Fruit fly (Drosophila melanogaster) whole organism, embryonic: ENCODE data around the gene CG33181.

Source experiments
- Atf3 ChIP-seq: fragments of 200-800 bp; sonication (Bioruptor generic); optimal IDR thresholded peaks from 3 replicates; lab custom pipeline; 2016; ENCODE audit warnings: missing biosample characterization, missing genetic modification characterization
- Bgb ChIP-seq: fragments of 200-800 bp; sonication (Bioruptor generic); IDR thresholded peaks from 2 replicates; pipeline ENCODE4 v1.3.6; 2022; ENCODE audit warnings: missing biosample characterization, missing genetic modification characterization; ENCODE audit not compliant: partially characterized antibody
- BtbVII ChIP-seq: fragments of 200-800 bp; sonication (Bioruptor generic); optimal IDR thresholded peaks from 3 replicates; lab custom pipeline; 2017; ENCODE audit warnings: missing biosample characterization, mild to moderate bottlenecking, missing genetic modification characterization
- CG11093 ChIP-seq: fragments of 200-800 bp; sonication (Bioruptor generic); IDR thresholded peaks from 3 replicates; pipeline ENCODE4 v1.3.6; 2022; ENCODE audit warnings: missing biosample characterization, missing genetic modification characterization
- CG11504 ChIP-seq: fragments of 200-800 bp; sonication (Bioruptor generic); optimal IDR thresholded peaks from 3 replicates; lab custom pipeline; 2019; ENCODE audit warnings: missing biosample characterization, mild to moderate bottlenecking, missing genetic modification characterization, moderate library complexity
- CG12071 ChIP-seq: fragments of 200-800 bp; sonication (Bioruptor generic); optimal IDR thresholded peaks from 3 replicates; lab custom pipeline; 2018; ENCODE audit warnings: missing biosample characterization, mild to moderate bottlenecking, missing genetic modification characterization
- CG1233 ChIP-seq: fragments of 200-800 bp; sonication (Bioruptor generic); optimal IDR thresholded peaks from 4 replicates; lab custom pipeline; 2018; ENCODE audit warnings: missing biosample characterization, mild to moderate bottlenecking, missing genetic modification characterization
- CG13424 ChIP-seq: fragments of 200-800 bp; sonication (Bioruptor generic); optimal IDR thresholded peaks from 2 replicates; lab custom pipeline; 2019; ENCODE audit warnings: missing biosample characterization, mild to moderate bottlenecking, missing genetic modification characterization, moderate library complexity
- CG13775 ChIP-seq: fragments of 200-800 bp; sonication (Bioruptor generic); optimal IDR thresholded peaks from 3 replicates; lab custom pipeline; 2017; ENCODE audit warnings: missing biosample characterization, mild to moderate bottlenecking, missing genetic modification characterization
- CG17328 ChIP-seq: fragments of 200-800 bp; sonication (Bioruptor generic); IDR thresholded peaks from 2 replicates; pipeline ENCODE4 v1.3.6; 2022; ENCODE audit warnings: missing biosample characterization, missing genetic modification characterization
- CG17359 ChIP-seq: fragments of 200-800 bp; sonication (Bioruptor generic); optimal IDR thresholded peaks from 3 replicates; lab custom pipeline; 2018; ENCODE audit warnings: missing biosample characterization, mild to moderate bottlenecking, missing genetic modification characterization, moderate library complexity
- CG17568 ChIP-seq: fragments of 200-800 bp; sonication (Bioruptor generic); optimal IDR thresholded peaks from 2 replicates; lab custom pipeline; 2018; ENCODE audit warnings: missing biosample characterization, mild to moderate bottlenecking, missing genetic modification characterization, moderate library complexity
- CG18011 ChIP-seq: fragments of 200-800 bp; sonication (Bioruptor generic); optimal IDR thresholded peaks from 2 replicates; lab custom pipeline; 2017; ENCODE audit warnings: missing biosample characterization, missing genetic modification characterization, mild to moderate bottlenecking, moderate library complexity, missing genotype
- CG31365 ChIP-seq: fragments of 200-800 bp; sonication (Bioruptor generic); optimal IDR thresholded peaks from 2 replicates; lab custom pipeline; 2018; ENCODE audit warnings: missing biosample characterization, mild to moderate bottlenecking, missing genetic modification characterization
- CG3838 ChIP-seq: fragments of 200-800 bp; sonication (Bioruptor generic); optimal IDR thresholded peaks from 3 replicates; lab custom pipeline; 2016; ENCODE audit warnings: missing biosample characterization, missing genetic modification characterization
- CG4424 ChIP-seq: fragments of 200-800 bp; sonication (Bioruptor generic); optimal IDR thresholded peaks from 3 replicates; lab custom pipeline; 2016; ENCODE audit warnings: missing biosample characterization, missing genetic modification characterization
- Dad ChIP-seq: fragments of 200-800 bp; sonication (Bioruptor generic); optimal IDR thresholded peaks from 3 replicates; lab custom pipeline; 2016; ENCODE audit warnings: missing biosample characterization, missing genetic modification characterization
- Fer1 ChIP-seq: fragments of 200-800 bp; sonication (Bioruptor generic); optimal IDR thresholded peaks from 2 replicates; lab custom pipeline; 2017; ENCODE audit warnings: missing biosample characterization, mild to moderate bottlenecking, missing genetic modification characterization
- HLH4C ChIP-seq: fragments of 200-800 bp; sonication (Bioruptor generic); IDR thresholded peaks from 3 replicates; pipeline ENCODE4 v1.3.6; 2022; ENCODE audit warnings: missing biosample characterization, missing genetic modification characterization; ENCODE audit not compliant: partially characterized antibody
- HLH54F ChIP-seq: fragments of 200-800 bp; sonication (Bioruptor generic); optimal IDR thresholded peaks from 3 replicates; lab custom pipeline; 2016; ENCODE audit warnings: missing biosample characterization, missing genetic modification characterization
- Hr51 ChIP-seq, 2 experiments: fragments of 200-800 bp; sonication (Bioruptor generic); optimal IDR thresholded peaks; 2 replicates in 1 of 2; 3 replicates in 1 of 2; lab custom pipeline; 2016 to 2018; ENCODE audit warnings: missing biosample characterization in 2 of 2, missing genetic modification characterization in 2 of 2, mild to moderate bottlenecking in 1 of 2, moderate library complexity in 1 of 2
- Lim3 ChIP-seq: fragments of 200-800 bp; sonication (Bioruptor generic); IDR thresholded peaks from 2 replicates; pipeline ENCODE4 v1.3.6; 2022; ENCODE audit warnings: missing biosample characterization, missing genetic modification characterization
- MBD-R2 ChIP-seq: fragments of 200-800 bp; sonication (Bioruptor generic); IDR thresholded peaks from 2 replicates; pipeline ENCODE4 v1.3.6; 2022; ENCODE audit warnings: missing biosample characterization, missing genetic modification characterization
- Mad ChIP-seq: fragments of 200-800 bp; sonication (Bioruptor generic); optimal IDR thresholded peaks from 2 replicates; lab custom pipeline; 2016; ENCODE audit warnings: missing biosample characterization, missing genetic modification characterization
- Max ChIP-seq: fragments of 200-800 bp; sonication (Bioruptor generic); optimal IDR thresholded peaks from 2 replicates; lab custom pipeline; 2016; ENCODE audit warnings: missing biosample characterization, mild to moderate bottlenecking, missing genetic modification characterization
- Nf-YC ChIP-seq: fragments of 200-800 bp; optimal IDR thresholded peaks from 3 replicates; lab custom pipeline; 2019; ENCODE audit warnings: missing biosample characterization, mild to moderate bottlenecking, missing genetic modification characterization, moderate library complexity
- NfI ChIP-seq: fragments of 200-800 bp; sonication (Bioruptor generic); optimal IDR thresholded peaks from 3 replicates; lab custom pipeline; 2018; ENCODE audit warnings: missing biosample characterization, mild to moderate bottlenecking, missing genetic modification characterization, moderate library complexity
- Sry-β ChIP-seq: fragments of 200-800 bp; sonication (Bioruptor generic); optimal IDR thresholded peaks from 2 replicates; lab custom pipeline; 2018; ENCODE audit warnings: missing biosample characterization, mild to moderate bottlenecking, missing genetic modification characterization, moderate library complexity
- Usf ChIP-seq: fragments of 200-800 bp; sonication (Bioruptor generic); optimal IDR thresholded peaks from 2 replicates; lab custom pipeline; 2017; ENCODE audit warnings: missing genotype, missing biosample characterization, missing genetic modification characterization
- Xbp1 ChIP-seq: fragments of 200-800 bp; sonication (Bioruptor generic); optimal IDR thresholded peaks from 3 replicates; lab custom pipeline; 2016; ENCODE audit warnings: missing biosample characterization, mild to moderate bottlenecking, missing genetic modification characterization
- bowl ChIP-seq: fragments of 200-800 bp; sonication (Bioruptor generic); IDR thresholded peaks from 2 replicates; pipeline ENCODE4 v1.3.6; 2022; ENCODE audit warnings: missing biosample characterization, missing genetic modification characterization
- chm ChIP-seq: fragments of 200-800 bp; sonication (Bioruptor generic); IDR thresholded peaks from 2 replicates; pipeline ENCODE4 v1.3.6; 2022; ENCODE audit warnings: missing biosample characterization, missing genetic modification characterization
- crc ChIP-seq: fragments of 200-800 bp; sonication (Bioruptor generic); optimal IDR thresholded peaks from 2 replicates; lab custom pipeline; 2016; ENCODE audit warnings: missing biosample characterization, missing genetic modification characterization
- dmrt99B ChIP-seq: fragments of 200-800 bp; sonication (Bioruptor generic); optimal IDR thresholded peaks from 2 replicates; lab custom pipeline; 2018; ENCODE audit warnings: missing biosample characterization, mild to moderate bottlenecking, missing genetic modification characterization, moderate library complexity
- emc ChIP-seq: fragments of 200-800 bp; sonication (Bioruptor generic); optimal IDR thresholded peaks from 2 replicates; lab custom pipeline; 2016; ENCODE audit warnings: missing biosample characterization, missing genetic modification characterization
- ems ChIP-seq: fragments of 200-800 bp; sonication (Bioruptor generic); optimal IDR thresholded peaks from 3 replicates; lab custom pipeline; 2016; ENCODE audit warnings: missing biosample characterization, missing genetic modification characterization
- eyg ChIP-seq: fragments of 200-800 bp; sonication (Bioruptor generic); optimal IDR thresholded peaks from 3 replicates; lab custom pipeline; 2016; ENCODE audit warnings: missing biosample characterization, missing genetic modification characterization
- gfzf ChIP-seq: fragments of 200-800 bp; sonication (Bioruptor generic); optimal IDR thresholded peaks from 2 replicates; lab custom pipeline; 2016; ENCODE audit warnings: missing biosample characterization, mild to moderate bottlenecking, missing genetic modification characterization, moderate library complexity
- luna ChIP-seq: fragments of 200-800 bp; sonication (Bioruptor generic); optimal IDR thresholded peaks from 2 replicates; lab custom pipeline; 2016; ENCODE audit warnings: missing biosample characterization, missing genetic modification characterization
- onecut ChIP-seq: fragments of 200-800 bp; sonication (Bioruptor generic); IDR thresholded peaks from 2 replicates; pipeline ENCODE4 v1.3.6; 2022; ENCODE audit warnings: missing biosample characterization, missing genetic modification characterization
- pb ChIP-seq: fragments of 200-800 bp; sonication (Bioruptor generic); optimal IDR thresholded peaks from 3 replicates; lab custom pipeline; 2016; ENCODE audit warnings: missing biosample characterization, missing genetic modification characterization
- rib ChIP-seq: fragments of 200-800 bp; sonication (Bioruptor generic); IDR thresholded peaks from 2 replicates; pipeline ENCODE4 v1.3.6; 2022; ENCODE audit warnings: missing biosample characterization, missing genetic modification characterization
- salm ChIP-seq: fragments of 200-800 bp; sonication (Bioruptor generic); optimal IDR thresholded peaks from 2 replicates; lab custom pipeline; 2018; ENCODE audit warnings: missing biosample characterization, mild to moderate bottlenecking, missing genetic modification characterization
- seq ChIP-seq: fragments of 200-800 bp; sonication (Bioruptor generic); IDR thresholded peaks from 2 replicates; pipeline ENCODE4 v1.3.6; 2022; ENCODE audit warnings: missing biosample characterization, missing genetic modification characterization
- shn ChIP-seq: fragments of 200-800 bp; sonication (Bioruptor generic); optimal IDR thresholded peaks from 3 replicates; lab custom pipeline; 2016; ENCODE audit warnings: missing biosample characterization, missing genetic modification characterization
- tio ChIP-seq: fragments of 200-800 bp; sonication (Bioruptor generic); optimal IDR thresholded peaks from 2 replicates; lab custom pipeline; 2017; ENCODE audit warnings: missing biosample characterization, missing genetic modification characterization, inconsistent platforms
- tna ChIP-seq: fragments of 200-800 bp; sonication (Bioruptor generic); IDR thresholded peaks from 2 replicates; pipeline ENCODE4 v1.3.6; 2022; ENCODE audit warnings: missing biosample characterization, missing genetic modification characterization; ENCODE audit not compliant: partially characterized antibody
- vnd ChIP-seq: fragments of 200-800 bp; sonication (Bioruptor generic); IDR thresholded peaks from 3 replicates; pipeline ENCODE4 v1.3.6; 2022; ENCODE audit warnings: missing biosample characterization, missing genetic modification characterization; ENCODE audit not compliant: partially characterized antibody

The CG33181 gene

dm6 chrX:8517121-8518024 lies 28.2 kb downstream of the CG33181 start, which contains the start of gene Nrg (continued):
- no peak for TF ChIP-seq Usf (GFP tag; lab: Kevin White, UChicago)
- peak; percentile 22 for TF ChIP-seq CG17359 (tag; lab: Kevin White, UChicago)
- peak; percentile 35 for TF ChIP-seq CG13775 (GFP tag; lab: Kevin White, UChicago)
- no peak for TF ChIP-seq Atf3 (GFP tag; lab: Kevin White, UChicago)
- TF ChIP-seq onecut (GFP tag; lab: Robert Waterston, UW), result peak; percentile 39; the same call in 1 of the 2 replicates
- TF ChIP-seq eyg (GFP tag; lab: Kevin White, UChicago), result peak; percentile 35
- no peak for TF ChIP-seq bowl (GFP tag; lab: Robert Waterston, UW)
- peak; percentile 37 for TF ChIP-seq CG13424
- TF ChIP-seq shn (GFP tag; lab: Kevin White, UChicago), result peak; percentile 21
- TF ChIP-seq Xbp1 (GFP tag; lab: Kevin White, UChicago), result peak; percentile 21
- peak; percentile 19 for TF ChIP-seq Mad (GFP tag; lab: Kevin White, UChicago)
- no peak for TF ChIP-seq rib (GFP tag; lab: Robert Waterston, UW)
- TF ChIP-seq Max (GFP tag; lab: Kevin White, UChicago), result peak; percentile 26
- TF ChIP-seq CG3838 (GFP tag; lab: Kevin White, UChicago), result no peak
- no peak for TF ChIP-seq tio
- 0 out of 2 replicates have a peak, but pooled peaks have one; percentile 22 for TF ChIP-seq seq
- TF ChIP-seq MBD-R2, result peak; percentile 30; the same call in 1 of the 2 replicates
- TF ChIP-seq pb (GFP tag; lab: Kevin White, UChicago), result no peak
- TF ChIP-seq dmrt99B, result peak; percentile 13
- peak; percentile 66 for TF ChIP-seq Fer1 (GFP tag; lab: Kevin White, UChicago)
- peak in 1 of 2 experiments; percentile 2 for TF ChIP-seq Hr51 (GFP tag; optimal IDR thresholded peaks at IDR 0.05; lab: Kevin White, UChicago)
- TF ChIP-seq tna (GFP tag; lab: Robert Waterston, UW), result peak; percentile 99
- TF ChIP-seq chm (GFP tag; lab: Robert Waterston, UW), result peak; percentile 90
- no peak for TF ChIP-seq crc (GFP tag; lab: Kevin White, UChicago)
- 0 out of 2 replicates have a peak, but pooled peaks have one; percentile 28 for TF ChIP-seq CG17328 (GFP tag; lab: Robert Waterston, UW)
- TF ChIP-seq emc (GFP tag; lab: Kevin White, UChicago), result peak; percentile 16
- TF ChIP-seq Sry-β, result no peak
- peak; percentile 14 for TF ChIP-seq luna
- peak; percentile 18 for TF ChIP-seq CG17568 (GFP tag; lab: Kevin White, UChicago)
- TF ChIP-seq Nf-YC, result peak; percentile 62
- peak; percentile 99 for TF ChIP-seq HLH4C (GFP tag; lab: Robert Waterston, UW)
- TF ChIP-seq Lim3, result no peak
- no peak for TF ChIP-seq BtbVII (GFP tag; lab: Kevin White, UChicago)
- no peak for TF ChIP-seq salm (tag; lab: Kevin White, UChicago)
- TF ChIP-seq HLH54F (GFP tag; lab: Kevin White, UChicago), result no peak
- no peak for TF ChIP-seq CG31365 (tag; lab: Kevin White, UChicago)
- peak; percentile 38 for TF ChIP-seq CG18011 (GFP tag; lab: Kevin White, UChicago)
- TF ChIP-seq CG11093 (GFP tag; lab: Robert Waterston, UW), result no peak
- TF ChIP-seq Bgb, result peak; percentile 99
- TF ChIP-seq CG12071 (GFP tag; lab: Kevin White, UChicago), result peak; percentile 39
- peak; percentile 98 for TF ChIP-seq vnd
- TF ChIP-seq Dad (GFP tag; lab: Kevin White, UChicago), result peak; percentile 33
- peak; percentile 28 for TF ChIP-seq CG11504 (tag; lab: Kevin White, UChicago)
- TF ChIP-seq NfI, result peak; percentile 26
- peak; percentile 21 for TF ChIP-seq CG1233 (GFP tag; lab: Kevin White, UChicago)
- peak; percentile 42 for TF ChIP-seq gfzf
- TF ChIP-seq CG4424 (GFP tag; lab: Kevin White, UChicago), result peak; percentile 4
- TF ChIP-seq ems (GFP tag; lab: Kevin White, UChicago), result peak; percentile 20
